Fruit fly (Drosophila melanogaster) Kc167 (cell line): ENCODE measurements around the gene CG4186.

ENCODE experiments used
- Myc ChIP-seq: fragments of >200 bp; optimal IDR thresholded peaks from 2 replicates; lab custom pipeline; 2017; ENCODE audit warnings: missing external identifiers
- Sin3A ChIP-seq: fragments of >200 bp; optimal IDR thresholded peaks from 2 replicates; lab custom pipeline; 2018; ENCODE audit warnings: missing external identifiers
- h ChIP-seq: fragments of >200 bp; optimal IDR thresholded peaks from 3 replicates; lab custom pipeline; 2018; ENCODE audit warnings: missing external identifiers
- insv ChIP-seq: fragments of >200 bp; optimal IDR thresholded peaks from 3 replicates; lab custom pipeline; 2018; ENCODE audit warnings: missing external identifiers
- psq ChIP-seq: fragments of >200 bp; optimal IDR thresholded peaks from 2 replicates; lab custom pipeline; 2017; ENCODE audit warnings: missing external identifiers
- ttk ChIP-seq: sonication (Bioruptor generic); optimal IDR thresholded peaks from 2 replicates; lab custom pipeline; 2017; ENCODE audit warnings: missing external identifiers

DNA sequence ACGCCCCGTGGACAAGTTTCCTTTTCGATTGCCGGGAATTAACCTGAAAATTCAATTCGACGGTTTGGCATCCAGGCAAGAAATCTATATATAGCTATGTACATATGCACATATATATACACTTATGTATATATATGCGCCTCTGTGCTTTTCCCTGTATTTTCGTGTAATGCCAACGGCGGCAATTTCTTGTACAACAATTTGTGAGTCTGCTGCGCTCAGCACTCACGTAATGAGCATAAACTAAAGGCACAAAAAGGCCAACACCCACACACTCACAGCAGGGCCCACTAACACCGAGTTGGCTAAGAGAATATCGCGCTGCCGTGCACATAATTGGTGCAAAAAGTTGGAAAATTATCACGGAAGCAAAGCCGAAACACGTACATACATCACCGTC is 7.9 kb upstream of the CG4186 start:
- TF ChIP-seq Sin3A (lab: Kevin White, UChicago) (no peak), h (no peak), insv (lab: Kevin White, UChicago) (no peak), ttk (no peak), psq (lab: Kevin White, UChicago) (no peak), Myc (lab: Kevin White, UChicago) (no peak)
